Fruit fly (Drosophila melanogaster) whole organism, pupa: ENCODE results near the gene Acsx1L.

Source experiments
- CG10348 ChIP-seq: fragments of 200-800 bp; sonication (Bioruptor generic); IDR thresholded peaks from 2 replicates; pipeline ENCODE4 v1.3.6; 2022; ENCODE audit warnings: missing biosample characterization, missing genetic modification characterization
- CG12605 ChIP-seq: fragments of 200-800 bp; sonication (Bioruptor generic); IDR thresholded peaks from 2 replicates; pipeline ENCODE4 v1.3.6; 2022; ENCODE audit warnings: missing biosample characterization, missing genetic modification characterization
- CG13204 ChIP-seq: fragments of 200-800 bp; sonication (Bioruptor generic); optimal IDR thresholded peaks from 2 replicates; lab custom pipeline; 2018; ENCODE audit warnings: missing biosample characterization, mild to moderate bottlenecking, missing genetic modification characterization, moderate library complexity
- CG14655 ChIP-seq: fragments of 200-800 bp; sonication (Bioruptor generic); optimal IDR thresholded peaks from 3 replicates; lab custom pipeline; 2017; ENCODE audit warnings: mild to moderate bottlenecking, missing biosample characterization, missing genetic modification reagents, missing genetic modification characterization
- CG15710 ChIP-seq: fragments of 200-800 bp; sonication (Bioruptor generic); optimal IDR thresholded peaks from 2 replicates; lab custom pipeline; 2018; ENCODE audit warnings: missing biosample characterization, mild to moderate bottlenecking, missing genetic modification characterization, moderate library complexity
- CG17806 ChIP-seq: fragments of 200-800 bp; sonication (Bioruptor generic); optimal IDR thresholded peaks from 2 replicates; lab custom pipeline; 2018; ENCODE audit warnings: missing biosample characterization, mild to moderate bottlenecking, missing genetic modification characterization, moderate library complexity
- CG32121 ChIP-seq: fragments of 200-800 bp; sonication (Bioruptor generic); IDR thresholded peaks from 2 replicates; pipeline ENCODE4 v1.3.6; 2022; ENCODE audit warnings: missing biosample characterization, missing genetic modification characterization
- CG34367 ChIP-seq: fragments of 200-800 bp; sonication (Bioruptor generic); optimal IDR thresholded peaks from 2 replicates; lab custom pipeline; 2018; ENCODE audit warnings: missing biosample characterization, mild to moderate bottlenecking, missing genetic modification characterization
- CG4496 ChIP-seq: fragments of 200-800 bp; sonication (Bioruptor generic); IDR thresholded peaks from 3 replicates; pipeline ENCODE4 v1.3.6; 2022; ENCODE audit warnings: missing biosample characterization, missing genetic modification characterization
- CG8159 ChIP-seq: fragments of 200-800 bp; sonication (Bioruptor generic); optimal IDR thresholded peaks from 3 replicates; lab custom pipeline; 2018; ENCODE audit warnings: missing biosample characterization, mild to moderate bottlenecking, missing genetic modification characterization, moderate library complexity
- CG8301 ChIP-seq: fragments of 200-800 bp; sonication (Bioruptor generic); optimal IDR thresholded peaks from 2 replicates; lab custom pipeline; 2018; ENCODE audit warnings: missing biosample characterization, mild to moderate bottlenecking, missing genetic modification characterization
- CG9948 ChIP-seq: fragments of 200-800 bp; sonication (Bioruptor generic); optimal IDR thresholded peaks from 2 replicates; lab custom pipeline; 2018; ENCODE audit warnings: missing biosample characterization, mild to moderate bottlenecking, missing genetic modification characterization, moderate library complexity
- D1 ChIP-seq: fragments of 200-800 bp; sonication (Bioruptor generic); optimal IDR thresholded peaks from 2 replicates; lab custom pipeline; 2018; ENCODE audit warnings: missing biosample characterization, mild to moderate bottlenecking, missing genetic modification characterization, moderate library complexity
- EcR ChIP-seq: fragments of 200-800 bp; sonication (Bioruptor generic); optimal IDR thresholded peaks from 3 replicates; lab custom pipeline; 2019; ENCODE audit warnings: missing biosample characterization, missing genetic modification characterization, mild to moderate bottlenecking, moderate library complexity, missing genetic modification reagents
- Ets98B ChIP-seq: fragments of 200-800 bp; sonication (Bioruptor generic); IDR thresholded peaks from 2 replicates; pipeline ENCODE4 v1.3.6; 2022; ENCODE audit warnings: missing biosample characterization, missing genetic modification characterization
- Pif1A ChIP-seq: fragments of 200-800 bp; sonication (Bioruptor generic); optimal IDR thresholded peaks from 3 replicates; lab custom pipeline; 2016; ENCODE audit warnings: missing biosample characterization, missing genetic modification characterization
- Pif1B ChIP-seq: fragments of 200-800 bp; sonication (Bioruptor generic); optimal IDR thresholded peaks from 3 replicates; lab custom pipeline; 2016; ENCODE audit warnings: missing biosample characterization, missing genetic modification characterization
- Snoo ChIP-seq: fragments of 200-800 bp; sonication (Bioruptor generic); optimal IDR thresholded peaks from 3 replicates; lab custom pipeline; 2017; ENCODE audit warnings: missing biosample characterization, mild to moderate bottlenecking, missing genetic modification characterization, inconsistent platforms
- fd96Ca ChIP-seq: fragments of 200-800 bp; sonication (Bioruptor generic); IDR thresholded peaks from 3 replicates; pipeline ENCODE4 v1.3.6; 2022; ENCODE audit warnings: missing biosample characterization, missing genetic modification characterization
- gl ChIP-seq: fragments of 200-800 bp; sonication (Bioruptor generic); optimal IDR thresholded peaks from 2 replicates; lab custom pipeline; 2018; ENCODE audit warnings: missing biosample characterization, mild to moderate bottlenecking, missing genetic modification characterization
- rn ChIP-seq: fragments of 200-800 bp; sonication (Bioruptor generic); IDR thresholded peaks from 2 replicates; pipeline ENCODE4 v1.3.6; 2022; ENCODE audit warnings: missing biosample characterization, missing genetic modification characterization

The Acsx1L gene

DNA sequence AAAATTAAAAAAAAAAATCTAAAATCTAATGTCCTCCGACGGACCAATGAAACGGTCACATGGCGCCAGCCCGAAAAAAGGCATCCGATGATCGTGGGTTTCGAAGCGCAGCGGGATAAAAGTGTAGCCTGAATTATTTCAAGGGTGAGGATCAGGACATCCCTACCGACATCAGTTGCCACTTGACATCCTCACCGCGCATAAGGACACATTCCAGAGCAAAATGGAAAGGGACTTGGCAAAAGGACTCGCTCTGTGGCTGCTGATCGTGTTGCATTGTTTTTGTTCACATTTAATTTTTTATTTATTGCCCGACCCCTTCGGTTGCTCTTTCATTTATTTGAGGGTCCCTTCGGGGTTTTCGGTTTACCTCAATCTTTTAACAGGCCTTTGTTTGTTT is 26.6 kb upstream of the Acsx1L start:
- no peak for TF ChIP-seq Pif1B
- no peak for TF ChIP-seq CG32121 (GFP tag; lab: Robert Waterston, UW)
- no peak for TF ChIP-seq CG8159 (tag; lab: Kevin White, UChicago)
- TF ChIP-seq rn (GFP tag; lab: Robert Waterston, UW): no peak
- no peak for TF ChIP-seq CG15710 (tag; lab: Kevin White, UChicago)
- no peak for TF ChIP-seq CG13204
- no peak for TF ChIP-seq Snoo (tag; lab: Kevin White, UChicago)
- TF ChIP-seq gl: no peak
- TF ChIP-seq fd96Ca (GFP tag; lab: Robert Waterston, UW): no peak
- TF ChIP-seq D1 (tag; lab: Kevin White, UChicago): no peak
- no peak for TF ChIP-seq Ets98B
- no peak for TF ChIP-seq CG8301 (tag; lab: Kevin White, UChicago)
- TF ChIP-seq CG17806 (tag; lab: Kevin White, UChicago): no peak
- no peak for TF ChIP-seq CG34367 (tag; lab: Kevin White, UChicago)
- no peak for TF ChIP-seq EcR (GFP tag; lab: Kevin White, UChicago)
- TF ChIP-seq CG10348: no peak
- no peak for TF ChIP-seq CG12605
- no peak for TF ChIP-seq CG9948 (tag; lab: Kevin White, UChicago)

dm6 chr3R:19796835-19797234 is 23.8 kb upstream of the Acsx1L start:
- TF ChIP-seq CG8301 (tag; lab: Kevin White, UChicago) (no peak), EcR (GFP tag; lab: Kevin White, UChicago) (no peak), Snoo (tag; lab: Kevin White, UChicago) (no peak), CG15710 (tag; lab: Kevin White, UChicago) (no peak), CG17806 (tag; lab: Kevin White, UChicago) (no peak), CG34367 (tag; lab: Kevin White, UChicago) (no peak), Pif1A (GFP tag; lab: Kevin White, UChicago) (no peak), CG4496 (GFP tag; lab: Robert Waterston, UW) (no peak), CG13204 (no peak), fd96Ca (GFP tag; lab: Robert Waterston, UW) (no peak), gl (no peak), CG9948 (tag; lab: Kevin White, UChicago) (no peak), CG8159 (tag; lab: Kevin White, UChicago) (no peak), CG10348 (no peak), Pif1B (no peak), D1 (tag; lab: Kevin White, UChicago) (no peak), CG14655 (GFP tag; lab: Kevin White, UChicago) (no peak), Ets98B (no peak), rn (GFP tag; lab: Robert Waterston, UW) (no peak)

dm6 chr3R:19795332-19795731 is 22.3 kb upstream of the Acsx1L start:
- no peak for TF ChIP-seq CG8301 (tag; lab: Kevin White, UChicago)
- TF ChIP-seq gl: no peak
- TF ChIP-seq CG34367 (tag; lab: Kevin White, UChicago): no peak
- no peak for TF ChIP-seq EcR (GFP tag; lab: Kevin White, UChicago)
- TF ChIP-seq Pif1A (GFP tag; lab: Kevin White, UChicago): no peak
- TF ChIP-seq CG12605: no peak
- TF ChIP-seq Pif1B: no peak
- TF ChIP-seq CG17806 (tag; lab: Kevin White, UChicago): no peak
- TF ChIP-seq CG14655 (GFP tag; lab: Kevin White, UChicago): no peak
- no peak for TF ChIP-seq CG9948 (tag; lab: Kevin White, UChicago)
- TF ChIP-seq CG15710 (tag; lab: Kevin White, UChicago): no peak
- no peak for TF ChIP-seq CG8159 (tag; lab: Kevin White, UChicago)
- TF ChIP-seq CG10348: no peak
- TF ChIP-seq D1 (tag; lab: Kevin White, UChicago): no peak
- TF ChIP-seq CG13204: no peak
- TF ChIP-seq fd96Ca (GFP tag; lab: Robert Waterston, UW): no peak
- no peak for TF ChIP-seq CG4496 (GFP tag; lab: Robert Waterston, UW)
- TF ChIP-seq, all 21 proteins: peak for 0

dm6 chr3R:19793661-19794060 is 20.6 kb upstream of the Acsx1L start:
- no peak for TF ChIP-seq EcR (GFP tag; lab: Kevin White, UChicago)
- TF ChIP-seq gl: no peak
- no peak for TF ChIP-seq CG13204
- no peak for TF ChIP-seq Ets98B
- TF ChIP-seq CG10348: no peak
- no peak for TF ChIP-seq CG4496 (GFP tag; lab: Robert Waterston, UW)
- no peak for TF ChIP-seq CG8301 (tag; lab: Kevin White, UChicago)
- no peak for TF ChIP-seq D1 (tag; lab: Kevin White, UChicago)
- no peak for TF ChIP-seq CG8159 (tag; lab: Kevin White, UChicago)
- no peak for TF ChIP-seq Pif1A (GFP tag; lab: Kevin White, UChicago)
- TF ChIP-seq CG34367 (tag; lab: Kevin White, UChicago): no peak
- TF ChIP-seq CG12605: no peak
- no peak for TF ChIP-seq CG15710 (tag; lab: Kevin White, UChicago)
- TF ChIP-seq Pif1B: no peak
- no peak for TF ChIP-seq Snoo (tag; lab: Kevin White, UChicago)
- no peak for TF ChIP-seq CG9948 (tag; lab: Kevin White, UChicago)
- TF ChIP-seq CG14655 (GFP tag; lab: Kevin White, UChicago): no peak
- TF ChIP-seq rn (GFP tag; lab: Robert Waterston, UW): no peak
- TF ChIP-seq CG32121 (GFP tag; lab: Robert Waterston, UW): no peak
- no peak for TF ChIP-seq CG17806 (tag; lab: Kevin White, UChicago)

DNA sequence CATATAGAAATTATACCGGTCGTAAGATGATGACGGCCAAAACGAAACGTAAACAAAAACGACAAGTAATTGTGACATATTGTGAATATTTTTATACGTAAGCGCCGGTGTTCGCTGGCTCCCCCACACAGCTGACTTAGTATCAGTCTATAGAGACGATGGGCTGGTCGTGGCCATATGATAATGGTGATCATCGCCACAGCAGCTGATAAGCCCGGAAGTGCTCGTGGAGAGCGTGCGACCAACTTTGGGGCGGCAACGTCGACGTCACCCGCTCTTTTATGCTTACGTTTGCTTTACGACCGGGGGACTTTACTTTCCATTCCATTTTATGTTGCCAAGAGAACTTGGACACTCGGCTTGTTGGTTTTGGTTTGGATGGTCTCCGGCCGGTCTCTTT is 19.7 kb upstream of the Acsx1L start:
- no peak for TF ChIP-seq CG34367 (tag; lab: Kevin White, UChicago)
- no peak for TF ChIP-seq CG10348
- no peak for TF ChIP-seq Snoo (tag; lab: Kevin White, UChicago)
- TF ChIP-seq CG8301 (tag; lab: Kevin White, UChicago): no peak
- no peak for TF ChIP-seq D1 (tag; lab: Kevin White, UChicago)
- no peak for TF ChIP-seq Pif1B
